ENCODE assay signal across 1 fruit fly cellular context in genomic region chr3L:16131264-16132066, dm6.
TF ChIP-seq lines count a peak whose summit lies in the region.

TSS of gene Trs20 (minus strand) at chr3L:16131632.
TSS of gene elg1 (plus strand) at chr3L:16132028.

TF ChIP-seq in whole organism, embryonic, 481 proteins besides CTCF, POLR2A, EP300 and RAD21 (continued from another document and continues in another):
- TF ChIP-seq CG10979 (tag; optimal IDR thresholded peaks at IDR 0.05; lab: Kevin White, UChicago) (peak; percentile 65), Ada2b (GFP tag; IDR thresholded peaks at IDR 0.05; lab: Robert Waterston, UW) (no peak), CG15479 (GFP tag; optimal IDR thresholded peaks at IDR 0.05; lab: Kevin White, UChicago) (no peak), tna (GFP tag; IDR thresholded peaks at IDR 0.05; lab: Robert Waterston, UW; ENCODE audit: partially characterized antibody) (no peak), Blimp-1 (GFP tag; optimal IDR thresholded peaks at IDR 0.05; lab: Kevin White, UChicago) (no peak), CG16815 (GFP tag; optimal IDR thresholded peaks at IDR 0.05; lab: Kevin White, UChicago) (no peak), CG7786 (GFP tag; optimal IDR thresholded peaks at IDR 0.05; lab: Kevin White, UChicago) (no peak), CG12769 (tag; optimal IDR thresholded peaks at IDR 0.05; lab: Kevin White, UChicago) (no peak), CG33557 (GFP tag; optimal IDR thresholded peaks at IDR 0.05; lab: Kevin White, UChicago) (peak; percentile 51), lov (optimal IDR thresholded peaks at IDR 0.05; lab: Kevin White, UChicago) (no peak), lov (GFP tag; IDR thresholded peaks at IDR 0.05; lab: Robert Waterston, UW) (no peak), CG7987 (GFP tag; optimal IDR thresholded peaks at IDR 0.05; lab: Kevin White, UChicago) (no peak), lola (GFP tag; optimal IDR thresholded peaks at IDR 0.05; lab: Kevin White, UChicago) (peak in 1 of 3 experiments; percentile 61), shn (GFP tag; optimal IDR thresholded peaks at IDR 0.05; lab: Kevin White, UChicago) (no peak), zen2 (GFP tag; IDR thresholded peaks at IDR 0.05; lab: Robert Waterston, UW; ENCODE audit: partially characterized antibody) (no peak), Fer1 (GFP tag; optimal IDR thresholded peaks at IDR 0.05; lab: Kevin White, UChicago) (peak; percentile 58), ap (GFP tag; IDR thresholded peaks at IDR 0.05; lab: Robert Waterston, UW) (no peak), MBD-R2 (GFP tag; IDR thresholded peaks at IDR 0.05; lab: Robert Waterston, UW) (peak; percentile 66), Hr39 (optimal IDR thresholded peaks at IDR 0.05; lab: Kevin White, UChicago) (no peak), CG4820 (GFP tag; optimal IDR thresholded peaks at IDR 0.05; lab: Kevin White, UChicago) (no peak), CG18262 (tag; optimal IDR thresholded peaks at IDR 0.05; lab: Kevin White, UChicago) (peak; percentile 80), CG4617 (GFP tag; optimal IDR thresholded peaks at IDR 0.05; lab: Kevin White, UChicago; ENCODE audit: borderline replicate concordance) (no peak), CG7963 (GFP tag; IDR thresholded peaks at IDR 0.05; lab: Robert Waterston, UW; ENCODE audit: partially characterized antibody) (no peak), CG3726 (GFP tag; IDR thresholded peaks at IDR 0.05; lab: Robert Waterston, UW) (no peak), CG7839 (tag; optimal IDR thresholded peaks at IDR 0.05; lab: Kevin White, UChicago) (peak; percentile 74), cas (GFP tag; IDR thresholded peaks at IDR 0.05; lab: Robert Waterston, UW) (0 out of 2 replicates have a peak, but pooled peaks have one; percentile 4), tup (GFP tag; optimal IDR thresholded peaks at IDR 0.05; lab: Kevin White, UChicago) (no peak), CG7928 (GFP tag; optimal IDR thresholded peaks at IDR 0.05; lab: Kevin White, UChicago) (no peak), yki (optimal IDR thresholded peaks at IDR 0.05; lab: Kevin White, UChicago) (no peak), Mes4 (GFP tag; optimal IDR thresholded peaks at IDR 0.05; lab: Kevin White, UChicago) (no peak), CG9609 (GFP tag; optimal IDR thresholded peaks at IDR 0.05; lab: Kevin White, UChicago) (no peak), Myb (GFP tag; optimal IDR thresholded peaks at IDR 0.05; lab: Kevin White, UChicago) (no peak), CG6175 (GFP tag; IDR thresholded peaks at IDR 0.05; lab: Robert Waterston, UW) (no peak), CG43689 (GFP tag; IDR thresholded peaks at IDR 0.05; lab: Robert Waterston, UW) (no peak), chinmo (GFP tag; IDR thresholded peaks at IDR 0.05; lab: Robert Waterston, UW; ENCODE audit: partially characterized antibody) (no peak), vnd (GFP tag; IDR thresholded peaks at IDR 0.05; lab: Robert Waterston, UW; ENCODE audit: partially characterized antibody) (no peak), BtbVII (GFP tag; optimal IDR thresholded peaks at IDR 0.05; lab: Kevin White, UChicago) (no peak), ro (GFP tag; IDR thresholded peaks at IDR 0.05; lab: Robert Waterston, UW) (no peak), knrl (GFP tag; IDR thresholded peaks at IDR 0.05; lab: Robert Waterston, UW; ENCODE audit: partially characterized antibody) (no peak), tx (GFP tag; optimal IDR thresholded peaks at IDR 0.05; lab: Kevin White, UChicago) (no peak), CG8388 (GFP tag; optimal IDR thresholded peaks at IDR 0.05; lab: Kevin White, UChicago) (peak; percentile 70), TFAM (GFP tag; optimal IDR thresholded peaks at IDR 0.05; lab: Kevin White, UChicago) (no peak), NfI (GFP tag; optimal IDR thresholded peaks at IDR 0.05; lab: Kevin White, UChicago) (peak; percentile 54), tio (GFP tag; optimal IDR thresholded peaks at IDR 0.05; lab: Kevin White, UChicago) (no peak), CG9932 (GFP tag; IDR thresholded peaks at IDR 0.05; lab: Robert Waterston, UW) (peak; percentile 62), CG3065 (GFP tag; optimal IDR thresholded peaks at IDR 0.05; lab: Kevin White, UChicago) (no peak), CG3838 (GFP tag; optimal IDR thresholded peaks at IDR 0.05; lab: Kevin White, UChicago) (no peak), Dfd (GFP tag; optimal IDR thresholded peaks at IDR 0.05; lab: Kevin White, UChicago) (no peak), kni (GFP tag; optimal IDR thresholded peaks at IDR 0.05; lab: Kevin White, UChicago) (peak; percentile 5), fd64A (GFP tag; optimal IDR thresholded peaks at IDR 0.05; lab: Kevin White, UChicago) (no peak), CG8944 (GFP tag; optimal IDR thresholded peaks at IDR 0.05; lab: Kevin White, UChicago) (no peak), scrt (GFP tag; optimal IDR thresholded peaks at IDR 0.05; lab: Kevin White, UChicago) (no peak), CG9817 (tag; optimal IDR thresholded peaks at IDR 0.05; lab: Kevin White, UChicago) (no peak), Abd-B (GFP tag; optimal IDR thresholded peaks at IDR 0.05; lab: Kevin White, UChicago) (no peak), Ets97D (GFP tag; optimal IDR thresholded peaks at IDR 0.05; lab: Kevin White, UChicago) (peak; percentile 16), D19B (GFP tag; optimal IDR thresholded peaks at IDR 0.05; lab: Kevin White, UChicago) (no peak), cwo (GFP tag; optimal IDR thresholded peaks at IDR 0.05; lab: Kevin White, UChicago) (peak; percentile 33), p53 (GFP tag; optimal IDR thresholded peaks at IDR 0.05; lab: Kevin White, UChicago) (no peak), psq (GFP tag; optimal IDR thresholded peaks at IDR 0.05; lab: Kevin White, UChicago) (no peak), wek (GFP tag; optimal IDR thresholded peaks at IDR 0.05; lab: Kevin White, UChicago) (no peak), E2f1 (GFP tag; IDR thresholded peaks at IDR 0.05; lab: Robert Waterston, UW) (peak; percentile 87), CG13287 (GFP tag; IDR thresholded peaks at IDR 0.05; lab: Robert Waterston, UW; ENCODE audit: partially characterized antibody) (no peak; the same call in 1 of the 2 replicates), Dp (GFP tag; optimal IDR thresholded peaks at IDR 0.05; lab: Kevin White, UChicago) (peak; percentile 79), unc-4 (GFP tag; IDR thresholded peaks at IDR 0.05; lab: Robert Waterston, UW; ENCODE audit: partially characterized antibody) (no peak), CG3407 (GFP tag; optimal IDR thresholded peaks at IDR 0.05; lab: Kevin White, UChicago) (no peak), CG18599 (GFP tag; optimal IDR thresholded peaks at IDR 0.05; lab: Kevin White, UChicago) (peak; percentile 46), Lim3 (GFP tag; IDR thresholded peaks at IDR 0.05; lab: Robert Waterston, UW) (no peak), Oaz (GFP tag; IDR thresholded peaks at IDR 0.05; lab: Robert Waterston, UW) (no peak), gsb (GFP tag; IDR thresholded peaks at IDR 0.05; lab: Robert Waterston, UW) (no peak), row (GFP tag; IDR thresholded peaks at IDR 0.05; lab: Robert Waterston, UW) (peak; percentile 75), CG12104 (GFP tag; optimal IDR thresholded peaks at IDR 0.05; lab: Kevin White, UChicago) (peak; percentile 42), CG1647 (GFP tag; optimal IDR thresholded peaks at IDR 0.05; lab: Kevin White, UChicago) (no peak), insv (GFP tag; optimal IDR thresholded peaks at IDR 0.05; lab: Kevin White, UChicago) (peak in 1 of 2 experiments; percentile 35), sens (GFP tag; lab: Kevin White, UChicago) (peak; percentile 77), CG6854 (GFP tag; optimal IDR thresholded peaks at IDR 0.05; lab: Kevin White, UChicago) (peak; percentile 37), Dek (tag; optimal IDR thresholded peaks at IDR 0.05; lab: Kevin White, UChicago) (peak; percentile 59), lmd (GFP tag; IDR thresholded peaks at IDR 0.05; lab: Robert Waterston, UW) (no peak), MESR4 (GFP tag; optimal IDR thresholded peaks at IDR 0.05; lab: Kevin White, UChicago) (peak; percentile 75), cad (GFP tag; optimal IDR thresholded peaks at IDR 0.05; lab: Kevin White, UChicago) (no peak), CG1792 (GFP tag; optimal IDR thresholded peaks at IDR 0.05; lab: Kevin White, UChicago) (no peak), Camta (GFP tag; optimal IDR thresholded peaks at IDR 0.05; lab: Kevin White, UChicago) (no peak), Hsf (GFP tag; optimal IDR thresholded peaks at IDR 0.05; lab: Kevin White, UChicago) (no peak), CG5953 (GFP tag; IDR thresholded peaks at IDR 0.05; lab: Robert Waterston, UW) (no peak), CG42726 (GFP tag; IDR thresholded peaks at IDR 0.05; lab: Robert Waterston, UW; ENCODE audit: partially characterized antibody) (no peak), Atf3 (GFP tag; optimal IDR thresholded peaks at IDR 0.05; lab: Kevin White, UChicago) (no peak), Ravus (GFP tag; IDR thresholded peaks at IDR 0.05; lab: Robert Waterston, UW) (no peak), B-H1 (GFP tag; IDR thresholded peaks at IDR 0.05; lab: Robert Waterston, UW) (no peak), dmrt99B (tag; optimal IDR thresholded peaks at IDR 0.05; lab: Kevin White, UChicago) (no peak), CG10543 (GFP tag; optimal IDR thresholded peaks at IDR 0.05; lab: Kevin White, UChicago) (peak; percentile 49), sr (GFP tag; IDR thresholded peaks at IDR 0.05; lab: Robert Waterston, UW) (no peak), phol (tag; optimal IDR thresholded peaks at IDR 0.05; lab: Kevin White, UChicago) (peak; percentile 63), ase (GFP tag; IDR thresholded peaks at IDR 0.05; lab: Robert Waterston, UW) (no peak), CG12391 (tag; optimal IDR thresholded peaks at IDR 0.05; lab: Kevin White, UChicago) (peak; percentile 84), Drgx (GFP tag; IDR thresholded peaks at IDR 0.05; lab: Robert Waterston, UW) (no peak), NK7.1 (GFP tag; optimal IDR thresholded peaks at IDR 0.05; lab: Kevin White, UChicago) (no peak), CG13296 (GFP tag; optimal IDR thresholded peaks at IDR 0.05; lab: Kevin White, UChicago) (peak; percentile 73), trem (tag; optimal IDR thresholded peaks at IDR 0.05; lab: Kevin White, UChicago) (peak; percentile 56), CG8478 (optimal IDR thresholded peaks at IDR 0.05; lab: Kevin White, UChicago) (no peak), BEAF-32 (GFP tag; optimal IDR thresholded peaks at IDR 0.05; lab: Kevin White, UChicago) (peak; percentile 9), bbx (GFP tag; IDR thresholded peaks at IDR 0.05; lab: Robert Waterston, UW; ENCODE audit: partially characterized antibody) (0 out of 2 replicates have a peak, but pooled peaks have one; percentile 11), CG2678 (tag; optimal IDR thresholded peaks at IDR 0.05; lab: Kevin White, UChicago) (peak; percentile 78), ab (GFP tag; optimal IDR thresholded peaks at IDR 0.05; lab: Kevin White, UChicago) (no peak), B-H2 (GFP tag; optimal IDR thresholded peaks at IDR 0.05; lab: Kevin White, UChicago) (peak; percentile 61), ci (GFP tag; IDR thresholded peaks at IDR 0.05; lab: Robert Waterston, UW) (peak; percentile 13; the same call in 1 of the 3 replicates), Vsx1 (GFP tag; optimal IDR thresholded peaks at IDR 0.05; lab: Kevin White, UChicago) (peak; percentile 59), CG18476 (GFP tag; optimal IDR thresholded peaks at IDR 0.05; lab: Kevin White, UChicago) (no peak), pita (GFP tag; optimal IDR thresholded peaks at IDR 0.05; lab: Kevin White, UChicago) (no peak), prd (optimal IDR thresholded peaks at IDR 0.05; lab: Kevin White, UChicago) (no peak), prd (GFP tag; IDR thresholded peaks at IDR 0.05; lab: Robert Waterston, UW) (peak; percentile 45; the same call in 1 of the 3 replicates), CHES-1-like (GFP tag; optimal IDR thresholded peaks at IDR 0.05; lab: Kevin White, UChicago) (no peak), CG30403 (GFP tag; optimal IDR thresholded peaks at IDR 0.05; lab: Kevin White, UChicago) (peak; percentile 45), CoRest (tag; optimal IDR thresholded peaks at IDR 0.05; lab: Kevin White, UChicago) (peak; percentile 74), Lhr (GFP tag; optimal IDR thresholded peaks at IDR 0.05; lab: Kevin White, UChicago) (no peak), CG10267 (tag; optimal IDR thresholded peaks at IDR 0.05; lab: Kevin White, UChicago) (peak; percentile 94), CG11723 (GFP tag; optimal IDR thresholded peaks at IDR 0.05; lab: Kevin White, UChicago) (no peak), Meics (GFP tag; optimal IDR thresholded peaks at IDR 0.05; lab: Kevin White, UChicago) (peak; percentile 61), disco-r (GFP tag; optimal IDR thresholded peaks at IDR 0.05; lab: Kevin White, UChicago) (no peak), Usf (GFP tag; optimal IDR thresholded peaks at IDR 0.05; lab: Kevin White, UChicago) (no peak), zfh1 (GFP tag; IDR thresholded peaks at IDR 0.05; lab: Robert Waterston, UW) (no peak; the same call in 2 of the 3 replicates), gfzf (GFP tag; optimal IDR thresholded peaks at IDR 0.05; lab: Kevin White, UChicago) (peak; percentile 73), CG16813 (GFP tag; IDR thresholded peaks at IDR 0.05; lab: Robert Waterston, UW; ENCODE audit: partially characterized antibody) (no peak), CG4730 (GFP tag; IDR thresholded peaks at IDR 0.05; lab: Robert Waterston, UW) (no peak), Nf-YC (tag; optimal IDR thresholded peaks at IDR 0.05; lab: Kevin White, UChicago) (peak; percentile 67), Sox102F (GFP tag; optimal IDR thresholded peaks at IDR 0.05; lab: Kevin White, UChicago) (no peak), CG12219 (GFP tag; optimal IDR thresholded peaks at IDR 0.05; lab: Kevin White, UChicago) (no peak), HLHmδ (GFP tag; optimal IDR thresholded peaks at IDR 0.05; lab: Kevin White, UChicago) (no peak), fu2 (GFP tag; optimal IDR thresholded peaks at IDR 0.05; lab: Kevin White, UChicago) (no peak), CG12942 (GFP tag; optimal IDR thresholded peaks at IDR 0.05; lab: Kevin White, UChicago) (no peak), CG1602 (GFP tag; optimal IDR thresholded peaks at IDR 0.05; lab: Kevin White, UChicago) (peak; percentile 35), cg (GFP tag; optimal IDR thresholded peaks at IDR 0.05; lab: Kevin White, UChicago) (no peak), aop (GFP tag; IDR thresholded peaks at IDR 0.05; lab: Robert Waterston, UW) (no peak), chif (GFP tag; optimal IDR thresholded peaks at IDR 0.05; lab: Kevin White, UChicago) (no peak), CG16779 (GFP tag; IDR thresholded peaks at IDR 0.05; lab: Robert Waterston, UW) (no peak), CG7271 (tag; optimal IDR thresholded peaks at IDR 0.05; lab: Kevin White, UChicago) (peak; percentile 13), CG2712 (tag; optimal IDR thresholded peaks at IDR 0.05; lab: Kevin White, UChicago) (peak; percentile 85)
